Worm (Caenorhabditis elegans) whole organism, midembryonic: Measurements from ENCODE around the gene F56B3.4.

ENCODE experiments used
- T22C8.4 ChIP-seq: fragments of 200-800 bp; sonication (Bioruptor generic); IDR thresholded peaks from 2 replicates; pipeline ENCODE4 v1.3.6; 2022; ENCODE audit warnings: missing genetic modification characterization, missing compliant biosample characterization
- cog-1 ChIP-seq: sonication (generic microtip); optimal IDR thresholded peaks from 2 replicates; lab custom pipeline; 2016; ENCODE audit warnings: missing genetic modification characterization, missing compliant biosample characterization
- flt-1 ChIP-seq: fragments of 200-800 bp; sonication (Bioruptor generic); IDR thresholded peaks from 2 replicates; pipeline ENCODE4 v1.3.6; 2022; ENCODE audit warnings: missing genetic modification characterization, missing compliant biosample characterization
- klf-2 ChIP-seq: fragments of 200-800 bp; sonication (Bioruptor generic); conservative IDR thresholded peaks from 2 replicates; pipeline ENCODE4 v1.3.6; 2022; ENCODE audit warnings: missing genetic modification reagents, missing genetic modification characterization, missing compliant biosample characterization
- med-1 ChIP-seq: sonication (generic microtip); optimal IDR thresholded peaks from 2 replicates; lab custom pipeline; 2017; ENCODE audit warnings: missing genetic modification characterization, mild to moderate bottlenecking, missing compliant biosample characterization, antibody characterized with exemption, missing genetic modification reagents; ENCODE audit not compliant: insufficient read depth
- ref-1 ChIP-seq: fragments of 200-800 bp; sonication (Bioruptor generic); conservative IDR thresholded peaks from 2 replicates; pipeline ENCODE4 v1.3.6; 2022; ENCODE audit warnings: missing genetic modification reagents, missing genetic modification characterization, missing compliant biosample characterization
- tab-1 ChIP-seq: fragments of 200-800 bp; sonication (Bioruptor generic); IDR thresholded peaks from 2 replicates; pipeline ENCODE4 v1.3.6; 2022; ENCODE audit warnings: missing genetic modification characterization, missing compliant biosample characterization
- ztf-23 ChIP-seq: fragments of 200-800 bp; sonication (Bioruptor generic); IDR thresholded peaks from 2 replicates; pipeline ENCODE4 v1.3.6; 2022; ENCODE audit warnings: missing genetic modification reagents, missing genetic modification characterization, missing compliant biosample characterization
- ztf-29 ChIP-seq: fragments of 200-800 bp; sonication (Bioruptor generic); IDR thresholded peaks from 2 replicates; pipeline ENCODE4 v1.3.6; 2022; ENCODE audit warnings: missing genetic modification reagents, missing genetic modification characterization, missing compliant biosample characterization

F56B3.4 gene

ce11 chrIV:746333-746732, 47.7 kb downstream of the F56B3.4 start:
- no peak for TF ChIP-seq cog-1 (tag; lab: Kevin White, UChicago)
- no peak for TF ChIP-seq tab-1 (GFP tag; lab: Robert Waterston, UW)
- TF ChIP-seq med-1 (GFP tag; lab: Kevin White, UChicago) = no peak
- TF ChIP-seq ztf-29 (GFP tag; lab: Robert Waterston, UW) = no peak
- TF ChIP-seq ztf-23 (GFP tag; lab: Robert Waterston, UW) = no peak
- TF ChIP-seq ref-1 = no peak
- TF ChIP-seq klf-2 (GFP tag; lab: Robert Waterston, UW) = no peak
- no peak for TF ChIP-seq T22C8.4 (GFP tag; lab: Robert Waterston, UW)
- TF ChIP-seq flt-1 (GFP tag; lab: Robert Waterston, UW) = no peak

ce11 chrIV:741831-742230, 52.2 kb downstream of the F56B3.4 start:
- TF ChIP-seq T22C8.4 (GFP tag; lab: Robert Waterston, UW) (no peak), ztf-23 (GFP tag; lab: Robert Waterston, UW) (no peak), med-1 (GFP tag; lab: Kevin White, UChicago) (no peak), tab-1 (GFP tag; lab: Robert Waterston, UW) (no peak)

ce11 chrIV:740674-741073, 53.4 kb downstream of the F56B3.4 start:
- TF ChIP-seq T22C8.4 (GFP tag; lab: Robert Waterston, UW) (no peak), ztf-23 (GFP tag; lab: Robert Waterston, UW) (no peak), cog-1 (tag; lab: Kevin White, UChicago) (no peak)

- TF ChIP-seq T22C8.4 (GFP tag; lab: Robert Waterston, UW) (no peak), cog-1 (tag; lab: Kevin White, UChicago) (no peak)
Measured at ce11 chrIV:736447-736846, 57.6 kb downstream of the F56B3.4 start, which contains the start of gene kvs-5. TSS of gene kvs-5 (plus strand) at chrIV:736747.
